Worm (Caenorhabditis elegans) whole organism, young adult: ENCODE measurements around the gene fkh-9.
A peak's percentile ranks its signal among the peaks of the same experiment; 100 is the strongest.

Source experiments
- B0035.1 ChIP-seq: sonication (generic microtip); optimal IDR thresholded peaks from 2 replicates; lab custom pipeline; 2016; ENCODE audit warnings: missing genetic modification characterization, mild to moderate bottlenecking, missing compliant biosample characterization, missing genotype, missing genetic modification reagents
- B0261.1 ChIP-seq: sonication (generic microtip); optimal IDR thresholded peaks from 2 replicates; lab custom pipeline; 2016; ENCODE audit warnings: mild to moderate bottlenecking, missing genetic modification characterization, moderate library complexity, missing compliant biosample characterization
- B0336.3 ChIP-seq: fragments of 200-800 bp; sonication (Bioruptor generic); IDR thresholded peaks from 2 replicates; pipeline ENCODE4 v1.3.6; 2022; ENCODE audit warnings: missing genetic modification characterization, missing compliant biosample characterization
- F33H1.4 ChIP-seq: fragments of 200-800 bp; sonication (Bioruptor generic); IDR thresholded peaks from 2 replicates; pipeline ENCODE4 v1.3.6; 2022; ENCODE audit warnings: missing genetic modification reagents, missing genetic modification characterization, missing compliant biosample characterization
- F49E8.2 ChIP-seq: sonication (generic microtip); optimal IDR thresholded peaks from 3 replicates; lab custom pipeline; 2017; ENCODE audit warnings: missing genetic modification characterization, mild to moderate bottlenecking, missing compliant biosample characterization, antibody characterized with exemption, moderate library complexity; ENCODE audit not compliant: insufficient read depth
- F57C9.4 ChIP-seq: sonication (generic microtip); optimal IDR thresholded peaks from 2 replicates; lab custom pipeline; 2017; ENCODE audit warnings: mild to moderate bottlenecking, missing genetic modification characterization, missing compliant biosample characterization
- Y53F4B.3 ChIP-seq: fragments of 200-800 bp; sonication (Bioruptor generic); IDR thresholded peaks from 2 replicates; pipeline ENCODE4 v1.3.6; 2022; ENCODE audit warnings: missing genetic modification reagents, missing genetic modification characterization, missing compliant biosample characterization
- Y56A3A.18 ChIP-seq: fragments of 200-800 bp; sonication (Bioruptor generic); IDR thresholded peaks from 2 replicates; pipeline ENCODE4 v1.3.6; 2022; ENCODE audit warnings: missing genetic modification reagents, missing genetic modification characterization, missing compliant biosample characterization
- Y79H2A.3 ChIP-seq: fragments of 200-800 bp; sonication (Bioruptor generic); conservative IDR thresholded peaks from 2 replicates; pipeline ENCODE4 v1.3.6; 2022; ENCODE audit warnings: missing genetic modification reagents, missing genetic modification characterization, missing compliant biosample characterization
- akir-1 ChIP-seq: fragments of 200-800 bp; sonication (Bioruptor generic); optimal IDR thresholded peaks from 2 replicates; lab custom pipeline; 2018; ENCODE audit warnings: mild to moderate bottlenecking, missing genetic modification characterization, moderate library complexity, missing compliant biosample characterization
- attf-5 ChIP-seq: fragments of 200-800 bp; sonication (Bioruptor generic); optimal IDR thresholded peaks from 2 replicates; lab custom pipeline; 2018; ENCODE audit warnings: mild to moderate bottlenecking, missing genetic modification characterization, missing compliant biosample characterization
- ceh-40 ChIP-seq: fragments of 200-800 bp; sonication (Bioruptor generic); IDR thresholded peaks from 2 replicates; pipeline ENCODE4 v1.3.6; 2022; ENCODE audit warnings: missing genetic modification characterization, missing compliant biosample characterization
- ceh-91 ChIP-seq: fragments of 200-800 bp; sonication (Bioruptor generic); IDR thresholded peaks from 2 replicates; pipeline ENCODE4 v1.3.6; 2022; ENCODE audit warnings: missing genetic modification reagents, missing genetic modification characterization, missing compliant biosample characterization
- chd-7 ChIP-seq: sonication (generic microtip); optimal IDR thresholded peaks from 2 replicates; lab custom pipeline; 2016; ENCODE audit warnings: mild to moderate bottlenecking, missing genetic modification characterization, moderate library complexity, missing compliant biosample characterization
- dox-1 ChIP-seq: fragments of 200-800 bp; sonication (Bioruptor generic); IDR thresholded peaks from 2 replicates; pipeline ENCODE4 v1.3.6; 2022; ENCODE audit warnings: missing genetic modification reagents, missing genetic modification characterization, missing compliant biosample characterization
- dpff-1 ChIP-seq: sonication (generic microtip); optimal IDR thresholded peaks from 2 replicates; lab custom pipeline; 2017; ENCODE audit warnings: mild to moderate bottlenecking, missing genetic modification characterization, missing compliant biosample characterization
- dpl-1 ChIP-seq: fragments of 150-350 bp; optimal IDR thresholded peaks from 2 replicates; lab custom pipeline; 2014; ENCODE audit warnings: missing biosample characterization, missing genetic modification reagents, missing genetic modification characterization
- egrh-3 ChIP-seq: fragments of 200-800 bp; sonication (Bioruptor generic); IDR thresholded peaks from 2 replicates; pipeline ENCODE4 v1.3.6; 2022; ENCODE audit warnings: missing genetic modification reagents, missing genetic modification characterization, missing compliant biosample characterization
- ekl-4 ChIP-seq: fragments of 200-800 bp; sonication (Bioruptor generic); IDR thresholded peaks from 2 replicates; pipeline ENCODE4 v1.3.6; 2022; ENCODE audit warnings: missing genetic modification reagents, missing genetic modification characterization, missing compliant biosample characterization
- fkh-3 ChIP-seq: sonication (generic microtip); optimal IDR thresholded peaks from 2 replicates; lab custom pipeline; 2016; ENCODE audit warnings: mild to moderate bottlenecking, missing genetic modification characterization, missing compliant biosample characterization
- hmg-1.2 ChIP-seq: fragments of 200-800 bp; sonication (Bioruptor generic); IDR thresholded peaks from 2 replicates; pipeline ENCODE4 v1.3.6; 2022; ENCODE audit warnings: missing genetic modification reagents, missing genetic modification characterization, missing compliant biosample characterization
- hmg-20 ChIP-seq: fragments of 200-800 bp; sonication (Bioruptor generic); IDR thresholded peaks from 2 replicates; pipeline ENCODE4 v1.3.6; 2022; ENCODE audit warnings: missing genetic modification reagents, missing genetic modification characterization, missing compliant biosample characterization
- let-526 ChIP-seq: fragments of 200-800 bp; sonication (Bioruptor generic); IDR thresholded peaks from 2 replicates; pipeline ENCODE4 v1.3.6; 2022; ENCODE audit warnings: missing genetic modification reagents, missing genetic modification characterization, missing compliant biosample characterization
- lin-54 ChIP-seq: fragments of 200-800 bp; sonication (Bioruptor generic); optimal IDR thresholded peaks from 2 replicates; lab custom pipeline; 2018; ENCODE audit warnings: mild to moderate bottlenecking, missing genetic modification characterization, missing compliant biosample characterization
- lsl-1 ChIP-seq: fragments of 200-800 bp; sonication (Bioruptor generic); optimal IDR thresholded peaks from 2 replicates; lab custom pipeline; 2018; ENCODE audit warnings: mild to moderate bottlenecking, missing genetic modification characterization, moderate library complexity, missing compliant biosample characterization
- madf-10 ChIP-seq: sonication (generic microtip); optimal IDR thresholded peaks from 2 replicates; lab custom pipeline; 2016; ENCODE audit warnings: mild to moderate bottlenecking, missing genetic modification characterization, missing compliant biosample characterization
- madf-6 ChIP-seq: fragments of 200-800 bp; sonication (Bioruptor generic); IDR thresholded peaks from 2 replicates; pipeline ENCODE4 v1.3.6; 2022; ENCODE audit warnings: missing genetic modification reagents, missing genetic modification characterization, missing compliant biosample characterization
- mcd-1 ChIP-seq: fragments of 200-800 bp; sonication (Bioruptor generic); IDR thresholded peaks from 2 replicates; pipeline ENCODE4 v1.3.6; 2022; ENCODE audit warnings: missing genetic modification reagents, missing genetic modification characterization, missing compliant biosample characterization
- mel-28 ChIP-seq: sonication (generic microtip); optimal IDR thresholded peaks from 2 replicates; lab custom pipeline; 2016; ENCODE audit warnings: borderline replicate concordance, mild to moderate bottlenecking, missing genetic modification characterization, missing compliant biosample characterization
- mes-4 ChIP-seq: sonication (generic microtip); optimal IDR thresholded peaks from 2 replicates; lab custom pipeline; 2016; ENCODE audit warnings: missing genotype, missing genetic modification characterization, missing compliant biosample characterization
- mxl-1 ChIP-seq: sonication (generic microtip); optimal IDR thresholded peaks from 2 replicates; lab custom pipeline; 2016; ENCODE audit warnings: missing genetic modification characterization, missing compliant biosample characterization
- nfya-1 ChIP-seq: sonication (generic microtip); optimal IDR thresholded peaks from 2 replicates; lab custom pipeline; 2017; ENCODE audit warnings: antibody characterized with exemption, missing compliant biosample characterization, missing genetic modification characterization, borderline replicate concordance; ENCODE audit not compliant: insufficient read depth
- repo-1 ChIP-seq: sonication (generic microtip); optimal IDR thresholded peaks from 2 replicates; lab custom pipeline; 2017; ENCODE audit warnings: mild to moderate bottlenecking, missing genetic modification characterization, missing compliant biosample characterization
- sdz-38 ChIP-seq: sonication (generic microtip); optimal IDR thresholded peaks from 2 replicates; lab custom pipeline; 2016; ENCODE audit warnings: missing genotype, missing genetic modification characterization, missing compliant biosample characterization
- snpc-1.3 ChIP-seq: sonication (generic microtip); optimal IDR thresholded peaks from 2 replicates; lab custom pipeline; 2017; ENCODE audit warnings: missing genetic modification characterization, mild to moderate bottlenecking, missing compliant biosample characterization, antibody characterized with exemption, moderate library complexity, missing genotype, missing genetic modification reagents; ENCODE audit not compliant: insufficient read depth
- snpc-3.4 ChIP-seq: sonication (generic microtip); optimal IDR thresholded peaks from 2 replicates; lab custom pipeline; 2017; ENCODE audit warnings: missing genetic modification characterization, mild to moderate bottlenecking, missing compliant biosample characterization, antibody characterized with exemption, moderate library complexity, missing genotype, missing genetic modification reagents
- unc-130 ChIP-seq: sonication (generic microtip); optimal IDR thresholded peaks from 2 replicates; lab custom pipeline; 2016; ENCODE audit warnings: missing genetic modification reagents, missing genetic modification characterization, missing compliant biosample characterization
- ztf-18 ChIP-seq: sonication (generic microtip); optimal IDR thresholded peaks from 2 replicates; lab custom pipeline; 2016; ENCODE audit warnings: missing genotype, mild to moderate bottlenecking, missing genetic modification characterization, missing compliant biosample characterization
- ztf-26 ChIP-seq: sonication (generic microtip); optimal IDR thresholded peaks from 2 replicates; lab custom pipeline; 2017; ENCODE audit warnings: missing genetic modification characterization, missing compliant biosample characterization

The fkh-9 gene

ce11 chrX:3793389-3793788, 33.4 kb downstream of the fkh-9 start (continued):
- no peak for TF ChIP-seq nfya-1 (tag; lab: Kevin White, UChicago)
- TF ChIP-seq ceh-40 (GFP tag; lab: Robert Waterston, UW): no peak
- peak; percentile 77 for TF ChIP-seq B0261.1 (tag; lab: Kevin White, UChicago)
- peak; percentile 9 for TF ChIP-seq lsl-1
- peak; percentile 82 for TF ChIP-seq dox-1 (GFP tag; lab: Robert Waterston, UW)
- TF ChIP-seq B0035.1: peak; percentile 22
- TF ChIP-seq lin-54 (GFP tag; lab: Kevin White, UChicago): peak; percentile 41
- TF ChIP-seq dpl-1: no peak
- TF ChIP-seq madf-6: peak; percentile 61; the same call in 1 of the 2 replicates
- no peak for TF ChIP-seq ceh-91 (GFP tag; lab: Robert Waterston, UW)
- TF ChIP-seq let-526 (GFP tag; lab: Robert Waterston, UW): 0 out of 2 replicates have a peak, but pooled peaks have one; percentile 41
- peak; percentile 78 for TF ChIP-seq snpc-1.3 (tag; lab: Kevin White, UChicago)
- TF ChIP-seq mel-28: no peak
- peak; percentile 49; the same call in 1 of the 2 replicates for TF ChIP-seq B0336.3 (GFP tag; lab: Robert Waterston, UW)
- peak; percentile 57 for TF ChIP-seq hmg-1.2
- peak; percentile 20 for TF ChIP-seq ztf-26 (tag; lab: Kevin White, UChicago)

- no peak for TF ChIP-seq let-526 (GFP tag; lab: Robert Waterston, UW)
- no peak for TF ChIP-seq F49E8.2 (tag; lab: Kevin White, UChicago)
- no peak for TF ChIP-seq Y56A3A.18 (GFP tag; lab: Robert Waterston, UW)
- no peak for TF ChIP-seq ekl-4 (GFP tag; lab: Robert Waterston, UW)
- TF ChIP-seq snpc-1.3 (tag; lab: Kevin White, UChicago): no peak
- TF ChIP-seq madf-10: no peak
- TF ChIP-seq mes-4 (tag; lab: Kevin White, UChicago): no peak
- TF ChIP-seq mcd-1 (GFP tag; lab: Robert Waterston, UW): no peak
- no peak for TF ChIP-seq B0035.1
- TF ChIP-seq chd-7 (tag; lab: Kevin White, UChicago): no peak
- TF ChIP-seq snpc-3.4: no peak
- no peak for TF ChIP-seq Y53F4B.3
- TF ChIP-seq hmg-20: no peak
- no peak for TF ChIP-seq repo-1
- TF ChIP-seq, all 124 proteins: peak for 0
These were observed 34.0 kb downstream of the fkh-9 start, which contains the start of gene idpp-5 for ce11 chrX:3792715-3793114. Gene idpp-5 (minus strand): TSS chrX:3792815.

ce11 chrX:3791098-3791497, 35.7 kb downstream of the fkh-9 start:
- no peak for TF ChIP-seq dpff-1 (tag; lab: Kevin White, UChicago)
- no peak for TF ChIP-seq unc-130
- no peak for TF ChIP-seq ceh-91 (GFP tag; lab: Robert Waterston, UW)
- TF ChIP-seq akir-1: no peak
- TF ChIP-seq F33H1.4 (GFP tag; lab: Robert Waterston, UW): no peak
- no peak for TF ChIP-seq Y79H2A.3 (GFP tag; lab: Robert Waterston, UW)
- no peak for TF ChIP-seq sdz-38 (tag; lab: Kevin White, UChicago)
- no peak for TF ChIP-seq fkh-3 (tag; lab: Kevin White, UChicago)
- TF ChIP-seq mxl-1 (tag; lab: Kevin White, UChicago): no peak
- TF ChIP-seq ztf-18: no peak
- no peak for TF ChIP-seq attf-5 (GFP tag; lab: Kevin White, UChicago)
- no peak for TF ChIP-seq egrh-3
- TF ChIP-seq F57C9.4: no peak
